Fruit fly (Drosophila melanogaster): ENCODE measurements around the gene Chsy.

Gene Chsy

DNA sequence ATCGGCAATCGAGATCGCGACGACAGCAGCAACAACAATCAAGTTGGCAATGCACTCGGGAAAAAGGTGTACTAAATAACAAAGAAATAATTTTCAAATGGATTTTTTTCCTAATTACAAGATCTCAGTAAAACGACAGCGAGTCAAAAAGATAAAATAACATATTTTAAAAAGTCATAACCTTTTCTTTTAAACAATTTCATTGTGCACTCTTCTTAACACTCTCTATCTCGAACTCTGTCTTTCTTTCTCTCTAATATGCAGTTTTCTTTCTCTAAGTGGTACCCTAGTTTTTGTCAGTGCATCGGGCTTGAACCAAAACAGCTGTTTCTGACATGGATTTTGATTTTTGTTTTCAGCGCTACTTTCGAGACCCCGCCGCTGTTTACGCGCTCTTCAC is 44.3 kb downstream of the Chsy start (continued):
- TF ChIP-seq sim (GFP tag; IDR thresholded peaks at IDR 0.05): no peak
- TF ChIP-seq Abd-B (GFP tag; optimal IDR thresholded peaks at IDR 0.05): peak; percentile 75
- no peak for TF ChIP-seq CG14860 (GFP tag; IDR thresholded peaks at IDR 0.05; ENCODE audit: partially characterized antibody)
- no peak for TF ChIP-seq sr (GFP tag; IDR thresholded peaks at IDR 0.05)
- peak; percentile 12 for TF ChIP-seq Atf3 (GFP tag; optimal IDR thresholded peaks at IDR 0.05)
- peak; percentile 81 for TF ChIP-seq Hsf (GFP tag; optimal IDR thresholded peaks at IDR 0.05)
- TF ChIP-seq CG16815 (GFP tag; optimal IDR thresholded peaks at IDR 0.05): peak; percentile 24
- TF ChIP-seq CG8281 (tag; optimal IDR thresholded peaks at IDR 0.05): peak; percentile 55
- peak; percentile 73 for TF ChIP-seq BtbVII (GFP tag; optimal IDR thresholded peaks at IDR 0.05)
- TF ChIP-seq sd (tag; optimal IDR thresholded peaks at IDR 0.05): peak; percentile 37
- TF ChIP-seq CG12299 (tag; optimal IDR thresholded peaks at IDR 0.05): peak; percentile 59
- no peak for TF ChIP-seq Tbp (GFP tag; optimal IDR thresholded peaks at IDR 0.05)
- TF ChIP-seq Ets97D (GFP tag; optimal IDR thresholded peaks at IDR 0.05): peak; percentile 7
- TF ChIP-seq Spps (tag; optimal IDR thresholded peaks at IDR 0.05): no peak
- peak; percentile 73 for TF ChIP-seq CG10209 (GFP tag; optimal IDR thresholded peaks at IDR 0.05)
- peak; percentile 85 for TF ChIP-seq phol (tag; optimal IDR thresholded peaks at IDR 0.05)
- TF ChIP-seq pum (GFP tag; optimal IDR thresholded peaks at IDR 0.05): peak; percentile 63
- peak; percentile 23 for TF ChIP-seq CG31388 (GFP tag; optimal IDR thresholded peaks at IDR 0.05)
- no peak for TF ChIP-seq aop (GFP tag; IDR thresholded peaks at IDR 0.05)
- TF ChIP-seq lab (GFP tag; optimal IDR thresholded peaks at IDR 0.05): peak; percentile 86
- no peak for TF ChIP-seq zen2 (GFP tag; IDR thresholded peaks at IDR 0.05; ENCODE audit: partially characterized antibody)
- TF ChIP-seq CG3847 (GFP tag; IDR thresholded peaks at IDR 0.05): peak; percentile 69
- peak; percentile 83 for TF ChIP-seq CG30403 (GFP tag; optimal IDR thresholded peaks at IDR 0.05)
- peak in 1 of 2 experiments; percentile 63 for TF ChIP-seq bsh (GFP tag; optimal IDR thresholded peaks at IDR 0.05)
- peak; percentile 54 for TF ChIP-seq CG6854 (GFP tag; optimal IDR thresholded peaks at IDR 0.05)
- TF ChIP-seq CG17359 (tag; optimal IDR thresholded peaks at IDR 0.05): peak; percentile 76
- no peak for TF ChIP-seq grn (GFP tag; optimal IDR thresholded peaks at IDR 0.05)
- no peak for TF ChIP-seq CG13287 (GFP tag; IDR thresholded peaks at IDR 0.05; ENCODE audit: partially characterized antibody)
- TF ChIP-seq btn (GFP tag; optimal IDR thresholded peaks at IDR 0.05): peak; percentile 32
- peak; percentile 42 for TF ChIP-seq Nf-YB (GFP tag; optimal IDR thresholded peaks at IDR 0.05)
- no peak for TF ChIP-seq Hr39 (optimal IDR thresholded peaks at IDR 0.05)
- peak; percentile 63 for TF ChIP-seq fu2 (GFP tag; optimal IDR thresholded peaks at IDR 0.05)
- TF ChIP-seq gro (GFP tag; optimal IDR thresholded peaks at IDR 0.05): peak; percentile 66
- peak; percentile 66 for TF ChIP-seq Xrp1 (GFP tag; IDR thresholded peaks at IDR 0.05)
- TF ChIP-seq CG34224 (GFP tag; IDR thresholded peaks at IDR 0.05; ENCODE audit: partially characterized antibody): no peak
- peak; percentile 75 for TF ChIP-seq mam (GFP tag; optimal IDR thresholded peaks at IDR 0.05)
- peak; percentile 82 for TF ChIP-seq CG2712 (tag; optimal IDR thresholded peaks at IDR 0.05)
- no peak for TF ChIP-seq Optix (GFP tag; IDR thresholded peaks at IDR 0.05)
- TF ChIP-seq Dek (tag; optimal IDR thresholded peaks at IDR 0.05): peak; percentile 80
- TF ChIP-seq CG12942 (GFP tag; optimal IDR thresholded peaks at IDR 0.05): peak; percentile 45
- TF ChIP-seq CrebB (tag; optimal IDR thresholded peaks at IDR 0.05): peak; percentile 49
- TF ChIP-seq Sox102F (GFP tag; optimal IDR thresholded peaks at IDR 0.05): peak; percentile 84
- no peak for TF ChIP-seq CG4360 (GFP tag; IDR thresholded peaks at IDR 0.05)
- no peak for TF ChIP-seq CG17802 (tag; optimal IDR thresholded peaks at IDR 0.05)
- TF ChIP-seq CG3726 (GFP tag; IDR thresholded peaks at IDR 0.05): peak; percentile 54; the same call in 1 of the 3 replicates
- TF ChIP-seq Deaf1 (tag; optimal IDR thresholded peaks at IDR 0.05): peak; percentile 66
- TF ChIP-seq otp (GFP tag; IDR thresholded peaks at IDR 0.05): no peak
- peak; percentile 62; the same call in 2 of the 3 replicates for TF ChIP-seq CG2889 (GFP tag; IDR thresholded peaks at IDR 0.05)
- peak; percentile 61 for TF ChIP-seq CG11723 (GFP tag; optimal IDR thresholded peaks at IDR 0.05)
- TF ChIP-seq YL-1 (GFP tag; optimal IDR thresholded peaks at IDR 0.05): no peak
- TF ChIP-seq fd96Cb (tag; optimal IDR thresholded peaks at IDR 0.05): peak; percentile 80

Data from whole organism, embryonic.